Worm (Caenorhabditis elegans) whole organism, L2 larva: ENCODE measurements around the gene unc-60.

Experiments
- gmeb-1 ChIP-seq: fragments of 150-350 bp; optimal IDR thresholded peaks from 2 replicates; lab custom pipeline; 2014; ENCODE audit warnings: missing biosample characterization, missing genetic modification characterization
- nhr-6 ChIP-seq: fragments of 150-350 bp; optimal IDR thresholded peaks from 2 replicates; lab custom pipeline; 2014; ENCODE audit warnings: missing biosample characterization, missing genetic modification characterization
- skn-1 ChIP-seq: sonication (generic microtip); optimal IDR thresholded peaks from 2 replicates; lab custom pipeline; 2017; ENCODE audit warnings: missing biosample characterization, missing genetic modification characterization

DNA sequence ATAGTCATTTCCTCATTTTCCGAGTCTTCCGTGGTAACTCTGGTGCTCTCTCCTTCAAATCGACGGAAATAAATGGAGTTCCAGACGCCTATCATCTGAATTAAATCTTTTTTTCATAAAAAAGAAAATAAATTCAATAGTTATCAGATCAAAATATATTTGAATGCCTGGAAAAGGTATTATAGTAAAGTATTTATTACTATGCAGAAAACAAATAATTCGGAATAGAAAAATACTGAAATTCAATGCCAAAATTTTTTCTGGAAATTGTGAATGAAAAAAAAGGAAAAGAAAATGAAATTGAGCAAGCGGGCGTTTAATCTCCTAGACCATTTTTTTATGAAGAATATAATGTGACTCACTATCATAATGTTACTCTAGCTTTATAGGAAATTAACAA, 16.6 kb downstream of the unc-60 start, which contains the start of gene C38C3.6:
- TF ChIP-seq gmeb-1 (tag; lab: Kevin White, UChicago) (no peak), skn-1 (no peak), nhr-6 (tag; lab: Kevin White, UChicago) (no peak)
